Worm (Caenorhabditis elegans): Measurements from ENCODE around the gene nspc-3.

DNA sequence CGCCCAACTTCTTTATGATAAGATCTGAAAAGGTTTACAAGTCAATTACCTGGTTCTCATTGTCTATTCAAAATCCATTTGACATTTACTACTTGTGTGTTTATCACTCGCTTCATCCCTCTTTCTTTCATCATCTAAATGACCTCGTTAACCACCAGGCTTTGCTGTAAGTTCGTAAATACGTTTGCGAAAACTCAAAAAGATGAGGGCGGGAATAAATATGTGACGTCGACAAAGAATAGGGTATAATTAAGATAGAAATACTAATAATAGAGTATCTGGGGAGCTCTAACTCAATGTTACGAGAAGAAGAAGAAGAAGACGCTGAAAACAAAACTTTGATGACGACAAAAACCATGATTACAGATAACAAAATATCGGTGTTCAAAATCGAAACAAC, 47.5 kb upstream of the nspc-3 start:
- no peak for TF ChIP-seq hmbx-1 (tag; optimal IDR thresholded peaks at IDR 0.05)
- no peak for TF ChIP-seq ama-1 (optimal IDR thresholded peaks at IDR 0.05)
- no peak for TF ChIP-seq hmg-4 (GFP tag; optimal IDR thresholded peaks at IDR 0.05)
- no peak for TF ChIP-seq tbx-11 (GFP tag; IDR thresholded peaks at IDR 0.05)
- TF ChIP-seq ceh-13 (GFP tag; optimal IDR thresholded peaks at IDR 0.05), result no peak
- no peak for TF ChIP-seq scrt-1 (GFP tag; IDR thresholded peaks at IDR 0.05)
- TF ChIP-seq aly-1 (tag; optimal IDR thresholded peaks at IDR 0.05), result no peak
- TF ChIP-seq F13C5.2 (tag; optimal IDR thresholded peaks at IDR 0.05), result no peak
- no peak for TF ChIP-seq pes-1 (GFP tag; IDR thresholded peaks at IDR 0.05)
- TF ChIP-seq flt-1 (GFP tag; IDR thresholded peaks at IDR 0.05), result no peak
- TF ChIP-seq hnd-1 (tag; optimal IDR thresholded peaks at IDR 0.05), result no peak
- TF ChIP-seq ets-7 (tag; optimal IDR thresholded peaks at IDR 0.05), result no peak
- TF ChIP-seq tra-4 (tag; optimal IDR thresholded peaks at IDR 0.05), result no peak
- TF ChIP-seq B0310.2 (tag; optimal IDR thresholded peaks at IDR 0.05), result no peak

Data from whole organism, early embryonic.